Fruit fly (Drosophila melanogaster) Kc167 (cell line): Measurements from ENCODE around the gene drl.

Experiments used
- Myc ChIP-seq: fragments of >200 bp; optimal IDR thresholded peaks from 2 replicates; lab custom pipeline; 2017; ENCODE audit warnings: missing external identifiers
- Sin3A ChIP-seq: fragments of >200 bp; optimal IDR thresholded peaks from 2 replicates; lab custom pipeline; 2018; ENCODE audit warnings: missing external identifiers
- h ChIP-seq: fragments of >200 bp; optimal IDR thresholded peaks from 3 replicates; lab custom pipeline; 2018; ENCODE audit warnings: missing external identifiers
- insv ChIP-seq: fragments of >200 bp; optimal IDR thresholded peaks from 3 replicates; lab custom pipeline; 2018; ENCODE audit warnings: missing external identifiers
- psq ChIP-seq: fragments of >200 bp; optimal IDR thresholded peaks from 2 replicates; lab custom pipeline; 2017; ENCODE audit warnings: missing external identifiers
- ttk ChIP-seq: sonication (Bioruptor generic); optimal IDR thresholded peaks from 2 replicates; lab custom pipeline; 2017; ENCODE audit warnings: missing external identifiers

drl gene

DNA sequence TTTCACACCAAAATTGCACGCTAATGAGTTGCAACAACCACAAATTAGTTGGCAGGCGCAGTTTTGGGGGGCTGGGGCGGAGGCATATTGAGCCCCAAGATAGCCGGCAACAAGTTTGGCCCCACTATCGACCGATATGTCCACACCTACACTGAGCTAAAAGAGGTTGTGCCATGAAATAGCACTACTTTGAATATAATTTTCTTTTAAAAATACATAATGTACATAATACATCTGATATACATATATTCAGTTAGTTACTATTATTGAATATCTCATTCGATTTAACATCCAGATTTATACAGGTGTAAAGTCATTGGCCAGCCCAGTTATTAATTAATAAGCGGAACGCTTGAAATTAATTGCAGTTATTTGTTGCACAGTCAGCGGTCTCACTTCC is 45.0 kb downstream of the drl start:
- TF ChIP-seq h (lab: Kevin White, UChicago) (no peak), psq (lab: Kevin White, UChicago) (no peak), insv (lab: Kevin White, UChicago) (no peak), ttk (lab: Kevin White, UChicago) (no peak), Myc (lab: Kevin White, UChicago) (no peak), Sin3A (lab: Kevin White, UChicago) (no peak)

DNA sequence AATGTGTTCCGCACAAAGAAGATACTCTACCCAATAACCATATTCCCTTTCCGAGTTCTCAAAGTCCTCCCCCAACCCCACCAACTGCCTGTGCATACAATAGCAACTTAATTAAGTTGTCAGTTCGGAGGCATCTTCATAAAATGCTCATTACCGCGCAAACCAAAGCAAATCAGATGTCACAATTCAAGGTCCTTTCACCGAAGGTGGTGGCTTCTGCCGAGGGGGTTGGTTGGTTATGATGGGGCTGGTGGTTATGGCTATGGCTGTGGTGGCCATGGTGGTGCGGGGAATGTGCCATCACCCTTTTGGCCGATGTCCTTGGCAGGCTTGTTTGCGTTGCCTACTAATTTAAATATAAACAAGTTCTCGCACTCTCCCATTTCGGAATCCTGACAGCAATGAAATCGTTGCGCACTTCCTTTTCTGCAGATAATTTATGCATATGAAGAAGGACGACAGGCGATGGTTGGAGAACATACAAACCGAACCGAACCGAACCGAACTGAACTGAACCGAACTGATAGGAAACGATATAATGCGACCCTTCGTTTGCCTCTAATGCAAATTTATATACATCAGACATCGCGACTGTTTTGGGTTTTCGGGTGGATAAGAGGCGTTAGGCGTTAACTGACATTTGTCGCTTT is 45.6 kb downstream of the drl start:
- TF ChIP-seq psq (lab: Kevin White, UChicago), result no peak
- no peak for TF ChIP-seq Myc (lab: Kevin White, UChicago)
- no peak for TF ChIP-seq insv (lab: Kevin White, UChicago)

DNA sequence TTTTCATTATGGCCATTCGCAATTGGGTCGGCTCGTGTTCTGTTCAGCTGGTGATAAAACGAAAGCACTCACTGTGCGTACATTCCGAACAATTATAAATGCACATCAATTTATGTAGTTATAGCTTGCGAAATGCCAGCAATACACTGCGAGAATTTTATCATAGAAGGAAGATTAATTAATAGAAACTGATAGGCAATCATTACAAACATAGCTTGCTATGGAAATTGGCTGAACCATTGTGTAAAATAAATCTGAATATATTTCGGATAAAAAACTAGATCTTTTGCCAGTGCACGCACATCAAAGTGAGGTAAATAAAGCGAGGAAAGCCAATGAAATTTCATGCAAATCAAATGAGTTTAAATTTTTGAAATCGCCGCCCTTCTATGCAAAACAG is 48.5 kb downstream of the drl start:
- TF ChIP-seq h (lab: Kevin White, UChicago) (no peak), psq (lab: Kevin White, UChicago) (no peak), Myc (lab: Kevin White, UChicago) (no peak), insv (lab: Kevin White, UChicago) (no peak), Sin3A (lab: Kevin White, UChicago) (no peak), ttk (lab: Kevin White, UChicago) (no peak)

DNA sequence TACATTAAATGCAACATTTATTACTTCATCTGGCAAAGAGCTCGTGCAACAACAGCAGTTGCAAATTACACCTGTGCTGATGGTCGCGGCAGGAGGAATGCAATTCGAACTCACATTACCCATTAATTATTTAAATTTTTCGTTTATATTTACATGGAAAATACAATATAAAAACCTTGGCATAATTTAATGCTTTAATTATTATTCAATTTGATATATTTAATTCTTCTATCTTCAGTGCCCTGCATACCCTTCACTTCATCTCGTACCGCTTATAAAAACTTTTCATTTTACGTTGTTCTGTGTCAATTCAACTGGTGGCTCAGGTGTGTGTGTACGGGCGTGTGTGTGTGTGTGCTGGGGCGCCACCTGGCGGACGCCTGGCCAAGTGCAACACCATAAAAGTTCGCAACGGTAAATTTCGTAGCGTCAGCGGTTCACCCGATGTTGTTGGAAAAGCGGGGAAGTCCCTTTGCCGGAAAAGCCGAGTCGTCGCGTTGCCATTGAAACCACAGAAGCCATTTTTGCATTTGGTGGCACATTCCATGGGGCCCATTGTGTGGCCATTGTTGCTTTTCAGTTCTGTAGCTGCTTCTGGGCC is 55.6 kb downstream of the drl start:
- TF ChIP-seq h (lab: Kevin White, UChicago) (no peak), insv (lab: Kevin White, UChicago) (no peak), Myc (lab: Kevin White, UChicago) (no peak), psq (lab: Kevin White, UChicago) (no peak), ttk (lab: Kevin White, UChicago) (no peak), Sin3A (lab: Kevin White, UChicago) (no peak)

DNA sequence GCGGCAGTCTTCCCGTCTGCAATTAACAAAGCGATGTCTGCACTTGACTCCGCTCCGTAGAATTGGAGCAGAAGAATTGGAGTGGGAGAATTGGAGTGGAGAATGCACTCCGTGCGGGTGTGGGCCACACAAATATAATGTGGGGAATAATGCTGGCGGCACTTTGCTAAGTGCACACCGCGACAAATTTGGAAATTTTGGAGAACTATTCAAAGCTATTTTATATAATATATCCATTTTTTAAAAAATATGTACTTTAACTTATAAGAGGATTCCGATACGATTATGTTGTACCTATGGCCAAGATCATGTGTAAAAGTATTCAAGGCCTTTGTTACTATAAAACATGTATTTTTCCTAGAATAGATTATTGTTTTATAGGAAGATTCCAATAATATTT is 57.1 kb downstream of the drl start:
- TF ChIP-seq psq (lab: Kevin White, UChicago) (no peak), Myc (lab: Kevin White, UChicago) (no peak), Sin3A (lab: Kevin White, UChicago) (no peak), insv (lab: Kevin White, UChicago) (no peak), h (lab: Kevin White, UChicago) (no peak), ttk (lab: Kevin White, UChicago) (no peak)

DNA sequence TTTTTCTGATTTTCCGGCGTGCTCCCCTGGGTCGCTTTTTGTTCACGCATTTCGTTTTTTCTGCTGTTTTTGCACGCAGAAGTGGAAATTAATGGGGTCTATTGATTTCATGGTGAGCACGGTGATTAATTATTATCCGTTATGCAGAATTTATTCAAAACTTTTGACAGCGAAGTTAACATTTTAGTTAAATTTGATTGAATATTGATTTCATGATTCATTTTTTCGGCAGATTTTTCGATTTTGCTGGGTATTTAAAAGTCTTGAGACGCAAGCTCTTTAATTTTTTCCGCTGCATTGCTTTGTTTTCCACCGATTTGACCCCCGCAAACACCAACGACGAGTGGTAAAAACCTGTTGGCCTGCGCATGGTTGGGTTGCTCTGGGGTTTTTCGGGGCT is 62.3 kb downstream of the drl start:
- no peak for TF ChIP-seq Myc (lab: Kevin White, UChicago)
- no peak for TF ChIP-seq Sin3A (lab: Kevin White, UChicago)
- no peak for TF ChIP-seq ttk (lab: Kevin White, UChicago)
- no peak for TF ChIP-seq psq (lab: Kevin White, UChicago)
- no peak for TF ChIP-seq insv (lab: Kevin White, UChicago)
- TF ChIP-seq h (lab: Kevin White, UChicago), result no peak

DNA sequence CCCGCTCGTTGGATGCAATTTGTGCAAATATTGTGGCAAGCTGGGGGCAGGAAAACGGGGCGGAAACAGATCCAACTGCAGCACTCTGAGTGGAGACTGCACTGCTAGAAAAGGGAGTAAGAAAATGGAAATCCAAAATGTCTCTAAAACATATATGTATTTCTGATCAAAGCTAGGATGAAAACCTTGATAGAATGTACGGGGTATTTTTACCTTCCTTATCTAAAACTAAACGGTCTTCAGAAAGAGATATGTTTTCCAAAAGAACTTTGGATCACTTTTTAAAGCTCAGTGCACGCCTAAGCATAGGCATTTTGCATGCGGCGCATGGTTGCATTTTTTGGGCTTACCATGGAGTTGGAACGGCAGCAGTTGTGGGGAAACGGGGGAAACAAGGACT is 63.9 kb downstream of the drl start:
- TF ChIP-seq psq (lab: Kevin White, UChicago) (no peak), insv (lab: Kevin White, UChicago) (no peak), ttk (lab: Kevin White, UChicago) (no peak), Myc (lab: Kevin White, UChicago) (no peak), h (lab: Kevin White, UChicago) (no peak), Sin3A (lab: Kevin White, UChicago) (no peak)
